Fruit fly (Drosophila melanogaster): ENCODE results near the gene CG5664.

The CG5664 gene

DNA sequence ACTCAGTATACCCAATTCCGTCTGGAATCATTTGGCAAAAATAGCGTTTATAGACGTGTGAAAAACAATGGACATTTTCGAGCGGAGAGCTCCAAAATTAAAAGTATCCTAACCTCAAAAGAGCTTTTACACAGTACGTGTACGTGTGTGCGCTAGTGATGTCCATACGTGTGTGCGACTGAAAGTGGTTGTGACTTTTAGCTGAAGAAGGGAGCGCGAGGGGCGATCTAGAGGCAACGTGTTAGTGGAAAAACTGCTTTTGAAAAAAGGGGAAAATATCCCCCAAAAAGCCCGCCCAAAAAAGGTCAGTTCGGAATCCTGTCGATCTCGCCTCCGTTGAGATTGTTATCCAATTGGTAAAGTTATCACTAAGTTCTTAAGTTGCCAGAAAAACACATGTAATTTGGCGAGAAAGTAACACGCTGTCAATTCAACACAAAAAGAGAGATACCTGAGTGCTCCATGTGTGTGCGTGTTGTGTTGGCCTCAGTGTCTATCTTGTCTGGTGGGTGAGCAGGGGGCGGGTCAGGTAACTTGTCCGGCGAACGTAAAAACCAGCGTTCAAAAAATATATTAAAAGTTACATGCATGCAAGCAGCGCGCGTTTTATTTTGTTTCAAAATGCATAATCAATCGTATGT lies 7.3 kb downstream of the CG5664 start (continued):
- TF ChIP-seq CG18476 (GFP tag; optimal IDR thresholded peaks at IDR 0.05): peak; percentile 48
- TF ChIP-seq fd3F (GFP tag; optimal IDR thresholded peaks at IDR 0.05): no peak
- no peak for TF ChIP-seq CG3838 (GFP tag; optimal IDR thresholded peaks at IDR 0.05)
- peak; percentile 67 for TF ChIP-seq MESR4 (GFP tag; optimal IDR thresholded peaks at IDR 0.05)
- TF ChIP-seq Taf1 (GFP tag; IDR thresholded peaks at IDR 0.05): no peak
- 0 out of 2 replicates have a peak, but pooled peaks have one; percentile 31 for TF ChIP-seq rib (GFP tag; IDR thresholded peaks at IDR 0.05)
- no peak for TF ChIP-seq NK7.1 (GFP tag; optimal IDR thresholded peaks at IDR 0.05)
- no peak for TF ChIP-seq sna (GFP tag; IDR thresholded peaks at IDR 0.05; ENCODE audit: partially characterized antibody)
- TF ChIP-seq klu (GFP tag; IDR thresholded peaks at IDR 0.05): no peak
- TF ChIP-seq CG17328 (GFP tag; IDR thresholded peaks at IDR 0.05): no peak
- peak in 1 of 2 experiments; percentile 0 for TF ChIP-seq Trl (optimal IDR thresholded peaks at IDR 0.05)
- no peak for TF ChIP-seq Trl (GFP tag; optimal IDR thresholded peaks at IDR 0.05)
- no peak for TF ChIP-seq Lpt (GFP tag; optimal IDR thresholded peaks at IDR 0.05)
- TF ChIP-seq otp (GFP tag; IDR thresholded peaks at IDR 0.05): no peak
- peak; percentile 12 for TF ChIP-seq Xbp1 (GFP tag; optimal IDR thresholded peaks at IDR 0.05)
- TF ChIP-seq HLH3B (GFP tag; IDR thresholded peaks at IDR 0.05): peak; percentile 8; the same call in 1 of the 2 replicates
- TF ChIP-seq lilli (GFP tag; optimal IDR thresholded peaks at IDR 0.05): no peak
- TF ChIP-seq CG2129 (GFP tag; IDR thresholded peaks at IDR 0.05; ENCODE audit: partially characterized antibody): no peak
- TF ChIP-seq dm (GFP tag; optimal IDR thresholded peaks at IDR 0.05): peak; percentile 92
- no peak for TF ChIP-seq CG12744 (GFP tag; optimal IDR thresholded peaks at IDR 0.05)
- TF ChIP-seq phol (tag; optimal IDR thresholded peaks at IDR 0.05): no peak
- no peak for TF ChIP-seq CG1603 (tag; optimal IDR thresholded peaks at IDR 0.05)
- no peak for TF ChIP-seq dimm (GFP tag; IDR thresholded peaks at IDR 0.05)
- TF ChIP-seq CG32767 (GFP tag; IDR thresholded peaks at IDR 0.05): no peak
- no peak for TF ChIP-seq CG10654 (GFP tag; optimal IDR thresholded peaks at IDR 0.05)
- no peak for TF ChIP-seq CG18619 (GFP tag; optimal IDR thresholded peaks at IDR 0.05)
- TF ChIP-seq CG9932 (GFP tag; IDR thresholded peaks at IDR 0.05): 0 out of 2 replicates have a peak, but pooled peaks have one; percentile 35
- peak; percentile 98 for TF ChIP-seq bigmax (GFP tag; optimal IDR thresholded peaks at IDR 0.05)
- no peak for TF ChIP-seq Sox102F (GFP tag; optimal IDR thresholded peaks at IDR 0.05)
- peak; percentile 11 for TF ChIP-seq CHES-1-like (GFP tag; optimal IDR thresholded peaks at IDR 0.05)
- no peak for TF ChIP-seq CG31365 (tag; optimal IDR thresholded peaks at IDR 0.05)
- TF ChIP-seq Antp (GFP tag; optimal IDR thresholded peaks at IDR 0.05): no peak
- peak; percentile 81 for TF ChIP-seq kah (GFP tag; optimal IDR thresholded peaks at IDR 0.05)
- TF ChIP-seq dpn (GFP tag; optimal IDR thresholded peaks at IDR 0.05): no peak
- no peak for TF ChIP-seq CG42726 (GFP tag; IDR thresholded peaks at IDR 0.05; ENCODE audit: partially characterized antibody)
- TF ChIP-seq ham (GFP tag; IDR thresholded peaks at IDR 0.05): no peak
- no peak for TF ChIP-seq CG14667 (GFP tag; IDR thresholded peaks at IDR 0.05)
- TF ChIP-seq YL-1 (GFP tag; optimal IDR thresholded peaks at IDR 0.05): peak; percentile 57
- no peak for TF ChIP-seq CG10366 (GFP tag; IDR thresholded peaks at IDR 0.05)
- TF ChIP-seq GATAe (GFP tag; conservative IDR thresholded peaks at IDR 0.05): no peak
- no peak for TF ChIP-seq Nf-YB (GFP tag; optimal IDR thresholded peaks at IDR 0.05)
- no peak for TF ChIP-seq CG34376 (GFP tag; optimal IDR thresholded peaks at IDR 0.05)
- TF ChIP-seq Adf1 (GFP tag; IDR thresholded peaks at IDR 0.05): no peak; the same call in 1 of the 2 replicates
- peak; percentile 20 for TF ChIP-seq E2f2 (GFP tag; IDR thresholded peaks at IDR 0.05)
- TF ChIP-seq Ssrp (tag; optimal IDR thresholded peaks at IDR 0.05): no peak
- TF ChIP-seq CG1792 (GFP tag; optimal IDR thresholded peaks at IDR 0.05): no peak
- peak; percentile 5 for TF ChIP-seq HmgZ (tag; optimal IDR thresholded peaks at IDR 0.05)
- peak; percentile 38 for TF ChIP-seq CG6765 (GFP tag; optimal IDR thresholded peaks at IDR 0.05)
- no peak for TF ChIP-seq Ptx1 (GFP tag; IDR thresholded peaks at IDR 0.05)
- no peak for TF ChIP-seq CrebB (tag; optimal IDR thresholded peaks at IDR 0.05)
- no peak for TF ChIP-seq CG2120 (GFP tag; optimal IDR thresholded peaks at IDR 0.05)
